Fruit fly (Drosophila melanogaster) whole organism, pupa: ENCODE measurements around the gene Rpt6.

ENCODE experiments used
- CG10348 ChIP-seq: fragments of 200-800 bp; sonication (Bioruptor generic); IDR thresholded peaks from 2 replicates; pipeline ENCODE4 v1.3.6; 2022; ENCODE audit warnings: missing biosample characterization, missing genetic modification characterization
- CG12605 ChIP-seq: fragments of 200-800 bp; sonication (Bioruptor generic); IDR thresholded peaks from 2 replicates; pipeline ENCODE4 v1.3.6; 2022; ENCODE audit warnings: missing biosample characterization, missing genetic modification characterization
- CG13204 ChIP-seq: fragments of 200-800 bp; sonication (Bioruptor generic); optimal IDR thresholded peaks from 2 replicates; lab custom pipeline; 2018; ENCODE audit warnings: missing biosample characterization, mild to moderate bottlenecking, missing genetic modification characterization, moderate library complexity
- CG14655 ChIP-seq: fragments of 200-800 bp; sonication (Bioruptor generic); optimal IDR thresholded peaks from 3 replicates; lab custom pipeline; 2017; ENCODE audit warnings: mild to moderate bottlenecking, missing biosample characterization, missing genetic modification reagents, missing genetic modification characterization
- CG15710 ChIP-seq: fragments of 200-800 bp; sonication (Bioruptor generic); optimal IDR thresholded peaks from 2 replicates; lab custom pipeline; 2018; ENCODE audit warnings: missing biosample characterization, mild to moderate bottlenecking, missing genetic modification characterization, moderate library complexity
- CG17806 ChIP-seq: fragments of 200-800 bp; sonication (Bioruptor generic); optimal IDR thresholded peaks from 2 replicates; lab custom pipeline; 2018; ENCODE audit warnings: missing biosample characterization, mild to moderate bottlenecking, missing genetic modification characterization, moderate library complexity
- CG32121 ChIP-seq: fragments of 200-800 bp; sonication (Bioruptor generic); IDR thresholded peaks from 2 replicates; pipeline ENCODE4 v1.3.6; 2022; ENCODE audit warnings: missing biosample characterization, missing genetic modification characterization
- CG34367 ChIP-seq: fragments of 200-800 bp; sonication (Bioruptor generic); optimal IDR thresholded peaks from 2 replicates; lab custom pipeline; 2018; ENCODE audit warnings: missing biosample characterization, mild to moderate bottlenecking, missing genetic modification characterization
- CG4496 ChIP-seq: fragments of 200-800 bp; sonication (Bioruptor generic); IDR thresholded peaks from 3 replicates; pipeline ENCODE4 v1.3.6; 2022; ENCODE audit warnings: missing biosample characterization, missing genetic modification characterization
- CG8159 ChIP-seq: fragments of 200-800 bp; sonication (Bioruptor generic); optimal IDR thresholded peaks from 3 replicates; lab custom pipeline; 2018; ENCODE audit warnings: missing biosample characterization, mild to moderate bottlenecking, missing genetic modification characterization, moderate library complexity
- CG8301 ChIP-seq: fragments of 200-800 bp; sonication (Bioruptor generic); optimal IDR thresholded peaks from 2 replicates; lab custom pipeline; 2018; ENCODE audit warnings: missing biosample characterization, mild to moderate bottlenecking, missing genetic modification characterization
- CG9948 ChIP-seq: fragments of 200-800 bp; sonication (Bioruptor generic); optimal IDR thresholded peaks from 2 replicates; lab custom pipeline; 2018; ENCODE audit warnings: missing biosample characterization, mild to moderate bottlenecking, missing genetic modification characterization, moderate library complexity
- D1 ChIP-seq: fragments of 200-800 bp; sonication (Bioruptor generic); optimal IDR thresholded peaks from 2 replicates; lab custom pipeline; 2018; ENCODE audit warnings: missing biosample characterization, mild to moderate bottlenecking, missing genetic modification characterization, moderate library complexity
- EcR ChIP-seq: fragments of 200-800 bp; sonication (Bioruptor generic); optimal IDR thresholded peaks from 3 replicates; lab custom pipeline; 2019; ENCODE audit warnings: missing biosample characterization, missing genetic modification characterization, mild to moderate bottlenecking, moderate library complexity, missing genetic modification reagents
- Ets98B ChIP-seq: fragments of 200-800 bp; sonication (Bioruptor generic); IDR thresholded peaks from 2 replicates; pipeline ENCODE4 v1.3.6; 2022; ENCODE audit warnings: missing biosample characterization, missing genetic modification characterization
- Pif1A ChIP-seq: fragments of 200-800 bp; sonication (Bioruptor generic); optimal IDR thresholded peaks from 3 replicates; lab custom pipeline; 2016; ENCODE audit warnings: missing biosample characterization, missing genetic modification characterization
- Pif1B ChIP-seq: fragments of 200-800 bp; sonication (Bioruptor generic); optimal IDR thresholded peaks from 3 replicates; lab custom pipeline; 2016; ENCODE audit warnings: missing biosample characterization, missing genetic modification characterization
- Snoo ChIP-seq: fragments of 200-800 bp; sonication (Bioruptor generic); optimal IDR thresholded peaks from 3 replicates; lab custom pipeline; 2017; ENCODE audit warnings: missing biosample characterization, mild to moderate bottlenecking, missing genetic modification characterization, inconsistent platforms
- fd96Ca ChIP-seq: fragments of 200-800 bp; sonication (Bioruptor generic); IDR thresholded peaks from 3 replicates; pipeline ENCODE4 v1.3.6; 2022; ENCODE audit warnings: missing biosample characterization, missing genetic modification characterization
- gl ChIP-seq: fragments of 200-800 bp; sonication (Bioruptor generic); optimal IDR thresholded peaks from 2 replicates; lab custom pipeline; 2018; ENCODE audit warnings: missing biosample characterization, mild to moderate bottlenecking, missing genetic modification characterization
- rn ChIP-seq: fragments of 200-800 bp; sonication (Bioruptor generic); IDR thresholded peaks from 2 replicates; pipeline ENCODE4 v1.3.6; 2022; ENCODE audit warnings: missing biosample characterization, missing genetic modification characterization

Rpt6 gene

DNA sequence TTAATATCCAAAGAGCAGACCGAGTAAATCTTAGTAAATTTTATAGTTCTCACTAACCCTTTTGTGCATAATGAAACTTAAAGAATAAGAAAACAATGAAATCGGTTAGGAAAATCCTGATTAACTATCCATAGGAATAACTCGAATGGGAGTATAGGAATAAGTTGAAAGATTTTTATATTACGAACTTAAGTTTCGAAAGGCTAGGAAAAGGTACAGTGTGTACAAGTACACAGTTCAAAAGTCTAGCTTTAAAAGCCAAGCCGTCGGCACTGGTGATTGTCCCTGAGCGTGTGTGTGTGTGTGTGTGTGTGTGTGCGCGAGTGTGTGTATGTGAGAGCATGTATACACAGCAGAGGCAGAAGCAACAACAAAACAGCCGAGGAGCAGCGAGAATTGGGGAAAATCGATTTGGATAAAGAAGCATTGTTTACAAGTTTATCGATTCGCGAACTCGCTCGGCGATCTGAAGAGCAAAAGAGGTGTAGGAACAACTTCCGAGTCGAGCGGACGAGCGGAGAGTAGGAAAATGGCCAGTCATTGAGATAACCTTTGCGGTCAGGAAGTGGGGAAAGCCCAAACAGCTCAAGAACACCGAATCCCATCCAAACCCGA, 35.5 kb downstream of the Rpt6 start:
- TF ChIP-seq CG14655 (no peak), CG13204 (GFP tag; lab: Kevin White, UChicago) (no peak), CG8301 (tag; lab: Kevin White, UChicago) (no peak), Pif1A (GFP tag; lab: Kevin White, UChicago) (no peak), Pif1B (GFP tag; lab: Kevin White, UChicago) (no peak), CG4496 (GFP tag; lab: Robert Waterston, UW) (no peak)

dm6 chrX:21353541-21353940, 37.7 kb downstream of the Rpt6 start:
- TF ChIP-seq CG13204 (GFP tag; lab: Kevin White, UChicago): no peak
- TF ChIP-seq CG34367: no peak
- TF ChIP-seq CG10348 (GFP tag; lab: Robert Waterston, UW): no peak
- no peak for TF ChIP-seq fd96Ca (GFP tag; lab: Robert Waterston, UW)
- TF ChIP-seq Ets98B (GFP tag; lab: Robert Waterston, UW): no peak
- no peak for TF ChIP-seq Pif1B (GFP tag; lab: Kevin White, UChicago)
- TF ChIP-seq CG4496 (GFP tag; lab: Robert Waterston, UW): no peak

DNA sequence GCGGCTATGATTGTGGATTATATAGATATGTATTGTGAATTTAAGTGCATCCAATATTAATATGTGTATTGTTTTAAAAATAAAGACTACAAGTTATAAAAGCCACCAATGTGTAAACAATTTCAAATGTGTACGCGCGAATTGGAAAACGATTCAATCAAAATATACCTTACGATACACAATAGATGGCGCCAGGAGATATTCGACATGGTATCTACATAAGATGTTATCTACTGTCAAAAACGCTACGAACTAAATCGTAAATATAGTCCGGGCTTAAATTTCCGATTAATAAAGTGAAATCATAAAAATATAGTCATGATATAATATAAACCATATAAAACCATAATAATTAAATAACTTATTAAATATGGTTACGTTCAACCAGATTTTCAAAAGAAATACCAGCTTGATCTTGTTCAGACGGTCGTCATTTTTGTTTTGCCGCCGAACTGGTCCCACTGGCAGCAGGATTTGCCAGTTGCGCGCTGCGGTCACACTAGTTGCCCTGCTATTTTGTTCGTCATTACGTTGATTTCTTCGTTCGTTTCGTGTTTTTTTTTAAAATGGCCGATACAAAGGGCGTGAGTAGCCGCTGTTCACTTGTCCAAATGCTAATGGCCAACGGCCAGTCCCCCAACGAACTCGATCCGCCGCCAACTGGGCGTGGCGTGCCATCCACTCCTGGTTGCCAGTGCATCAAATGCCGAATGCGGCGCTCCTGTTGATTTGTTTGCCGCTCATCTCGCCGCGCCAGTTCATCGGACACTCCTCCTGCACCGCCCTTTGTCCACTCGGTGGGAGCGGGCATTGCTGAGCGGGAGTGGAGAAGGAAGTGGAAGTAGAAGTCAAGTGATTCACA, 42.2 kb downstream of the Rpt6 start, which contains the start of gene Septin1:
TSS of gene Septin1 (plus strand) at position 477 of the 862 bp plus-strand sequence.
- no peak for TF ChIP-seq Snoo
- no peak for TF ChIP-seq Pif1A (GFP tag; lab: Kevin White, UChicago)
- 0 out of 3 replicates have a peak, but pooled peaks have one; percentile 19 for TF ChIP-seq CG4496 (GFP tag; lab: Robert Waterston, UW)
- peak; percentile 55 for TF ChIP-seq EcR (GFP tag; lab: Kevin White, UChicago)

DNA sequence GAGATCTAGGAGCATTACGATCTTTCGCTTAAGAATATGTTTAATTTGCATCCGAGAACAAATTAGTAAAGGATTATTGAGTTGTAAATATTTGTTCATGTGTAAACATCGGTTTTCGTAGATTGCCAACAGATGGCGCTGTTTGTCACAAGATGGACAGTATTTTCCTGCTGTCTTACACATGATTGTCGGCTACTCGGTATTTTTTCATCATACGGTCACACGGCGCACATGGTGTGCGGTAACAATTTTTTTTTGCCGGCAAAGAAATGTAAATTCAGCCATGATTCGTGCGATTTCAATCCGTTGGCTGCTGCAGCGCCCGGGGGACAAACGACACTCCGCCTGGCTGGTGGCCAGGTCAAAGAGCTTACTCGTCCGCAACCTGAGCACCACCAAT, 47.0 kb downstream of the Rpt6 start, which contains the start of the genes bbx and waw:
TSS of gene bbx (plus strand) at position 151 of the 400 bp plus-strand sequence.
TSS of gene waw (plus strand) at position 151 of the 400 bp plus-strand sequence.
- TF ChIP-seq EcR (GFP tag; lab: Kevin White, UChicago) (peak; percentile 54), CG8159 (tag; lab: Kevin White, UChicago) (peak; percentile 16), Snoo (peak; percentile 12), CG15710 (no peak), CG34367 (no peak)

- no peak for TF ChIP-seq EcR (GFP tag; lab: Kevin White, UChicago)
- TF ChIP-seq CG12605 (GFP tag; lab: Robert Waterston, UW): no peak
- no peak for TF ChIP-seq CG34367
- TF ChIP-seq CG4496 (GFP tag; lab: Robert Waterston, UW): no peak
- TF ChIP-seq CG15710: no peak
- no peak for TF ChIP-seq CG10348 (GFP tag; lab: Robert Waterston, UW)
- no peak for TF ChIP-seq CG17806 (tag; lab: Kevin White, UChicago)
- TF ChIP-seq Ets98B (GFP tag; lab: Robert Waterston, UW): no peak
- no peak for TF ChIP-seq CG13204 (GFP tag; lab: Kevin White, UChicago)
- no peak for TF ChIP-seq CG32121 (GFP tag; lab: Robert Waterston, UW)
- TF ChIP-seq Pif1B (GFP tag; lab: Kevin White, UChicago): no peak
- no peak for TF ChIP-seq CG8301 (tag; lab: Kevin White, UChicago)
- TF ChIP-seq CG8159 (tag; lab: Kevin White, UChicago): no peak
- TF ChIP-seq D1 (tag; lab: Kevin White, UChicago): no peak
- no peak for TF ChIP-seq gl (tag; lab: Kevin White, UChicago)
- TF ChIP-seq fd96Ca (GFP tag; lab: Robert Waterston, UW): no peak
- no peak for TF ChIP-seq rn
- TF ChIP-seq Snoo: no peak
- no peak for TF ChIP-seq CG14655
- no peak for TF ChIP-seq CG9948
These were observed 49.6 kb downstream of the Rpt6 start for dm6 chrX:21365421-21365820.

dm6 chrX:21366311-21366990, 50.6 kb downstream of the Rpt6 start:
- TF ChIP-seq Pif1A (GFP tag; lab: Kevin White, UChicago): no peak
- TF ChIP-seq CG12605 (GFP tag; lab: Robert Waterston, UW): peak; percentile 57
- TF ChIP-seq CG32121 (GFP tag; lab: Robert Waterston, UW): peak; percentile 92
- peak; percentile 86 for TF ChIP-seq CG4496 (GFP tag; lab: Robert Waterston, UW)
- TF ChIP-seq CG8301 (tag; lab: Kevin White, UChicago): peak; percentile 84
- no peak for TF ChIP-seq rn
- TF ChIP-seq CG10348 (GFP tag; lab: Robert Waterston, UW): 0 out of 2 replicates have a peak, but pooled peaks have one; percentile 50
- TF ChIP-seq CG8159 (tag; lab: Kevin White, UChicago): peak; percentile 85
- TF ChIP-seq CG34367: peak; percentile 61
- no peak for TF ChIP-seq D1 (tag; lab: Kevin White, UChicago)
- peak; percentile 79 for TF ChIP-seq CG15710
- TF ChIP-seq Ets98B (GFP tag; lab: Robert Waterston, UW): peak; percentile 77
- no peak for TF ChIP-seq CG14655
- peak; percentile 80 for TF ChIP-seq fd96Ca (GFP tag; lab: Robert Waterston, UW)
- peak; percentile 78 for TF ChIP-seq Snoo
- peak; percentile 20 for TF ChIP-seq gl (tag; lab: Kevin White, UChicago)
- peak; percentile 48 for TF ChIP-seq CG13204 (GFP tag; lab: Kevin White, UChicago)
- TF ChIP-seq CG9948: peak; percentile 69
- peak; percentile 28 for TF ChIP-seq EcR (GFP tag; lab: Kevin White, UChicago)
- TF ChIP-seq Pif1B (GFP tag; lab: Kevin White, UChicago): peak; percentile 68
- peak; percentile 66 for TF ChIP-seq CG17806 (tag; lab: Kevin White, UChicago)
